Worm (Caenorhabditis elegans): ENCODE measurements around the gene lat-1.

Gene lat-1

ce11 chrII:8889589-8889988 is 7.1 kb upstream of the lat-1 start:
- TF ChIP-seq elt-3 (tag; optimal IDR thresholded peaks at IDR 0.05) (no peak), pha-4 (tag; optimal IDR thresholded peaks at IDR 0.05) (peak; percentile 10)

ce11 chrII:8890017-8890416 is 6.6 kb upstream of the lat-1 start:
- TF ChIP-seq ceh-28 (tag; optimal IDR thresholded peaks at IDR 0.05), result no peak
- no peak for TF ChIP-seq mdl-1 (tag; optimal IDR thresholded peaks at IDR 0.05)
- TF ChIP-seq nhr-25 (tag; optimal IDR thresholded peaks at IDR 0.05), result no peak
- TF ChIP-seq elt-3 (tag; optimal IDR thresholded peaks at IDR 0.05), result no peak
- no peak for TF ChIP-seq unc-39 (tag; optimal IDR thresholded peaks at IDR 0.05)
- TF ChIP-seq zag-1 (tag; optimal IDR thresholded peaks at IDR 0.05), result no peak
- no peak for TF ChIP-seq lin-39 (tag; optimal IDR thresholded peaks at IDR 0.05)
- TF ChIP-seq fkh-2 (tag; optimal IDR thresholded peaks at IDR 0.05), result no peak
- TF ChIP-seq nhr-23 (tag; optimal IDR thresholded peaks at IDR 0.05), result no peak
- no peak for TF ChIP-seq egl-27 (tag; optimal IDR thresholded peaks at IDR 0.05)

DNA sequence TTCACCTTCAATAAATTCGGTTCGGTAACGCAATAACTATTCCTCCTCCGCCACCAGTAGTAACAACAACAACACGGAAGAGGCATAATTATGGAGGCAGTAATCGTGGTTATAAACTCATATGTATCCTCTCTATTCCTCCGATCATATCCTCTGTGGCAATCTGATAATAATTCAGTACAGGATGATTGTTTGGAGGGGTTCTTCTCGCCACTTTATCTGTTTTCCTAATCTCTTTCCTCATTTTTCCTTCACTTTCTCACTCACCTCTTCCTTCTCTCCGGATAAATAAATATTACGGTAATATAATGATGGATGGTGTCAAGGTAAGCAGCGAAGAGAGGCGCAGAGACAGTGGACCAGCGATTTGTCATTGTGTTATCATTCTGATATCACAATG is 6.1 kb upstream of the lat-1 start:
- TF ChIP-seq elt-1 (tag; optimal IDR thresholded peaks at IDR 0.05) (no peak), ceh-28 (tag; optimal IDR thresholded peaks at IDR 0.05) (no peak), skn-1 (tag; optimal IDR thresholded peaks at IDR 0.05) (no peak), nhr-25 (tag; optimal IDR thresholded peaks at IDR 0.05) (no peak), elt-2 (tag; optimal IDR thresholded peaks at IDR 0.05) (no peak), hmg-11 (tag; optimal IDR thresholded peaks at IDR 0.05) (no peak), ceh-16 (tag; optimal IDR thresholded peaks at IDR 0.05) (no peak), mdl-1 (tag; optimal IDR thresholded peaks at IDR 0.05) (no peak), lin-39 (tag; optimal IDR thresholded peaks at IDR 0.05) (no peak), unc-62 (GFP tag; optimal IDR thresholded peaks at IDR 0.05) (no peak), lsy-12 (tag; optimal IDR thresholded peaks at IDR 0.05) (no peak), fkh-2 (tag; optimal IDR thresholded peaks at IDR 0.05) (no peak), ztf-4 (tag; optimal IDR thresholded peaks at IDR 0.05) (no peak), nhr-77 (tag; optimal IDR thresholded peaks at IDR 0.05) (no peak), eor-1 (tag; optimal IDR thresholded peaks at IDR 0.05) (no peak), egl-27 (tag; optimal IDR thresholded peaks at IDR 0.05) (no peak), nhr-43 (tag; optimal IDR thresholded peaks at IDR 0.05; ENCODE audit: poor library complexity, severe bottlenecking) (no peak), tbx-2 (tag; optimal IDR thresholded peaks at IDR 0.05) (no peak), snpc-4 (tag; optimal IDR thresholded peaks at IDR 0.05) (no peak)

- TF ChIP-seq nhr-23 (tag; optimal IDR thresholded peaks at IDR 0.05) (no peak), pha-4 (tag; optimal IDR thresholded peaks at IDR 0.05) (no peak), ceh-16 (tag; optimal IDR thresholded peaks at IDR 0.05) (no peak), snpc-4 (tag; optimal IDR thresholded peaks at IDR 0.05) (no peak)
These were observed 5.6 kb upstream of the lat-1 start for ce11 chrII:8891042-8891441.

DNA sequence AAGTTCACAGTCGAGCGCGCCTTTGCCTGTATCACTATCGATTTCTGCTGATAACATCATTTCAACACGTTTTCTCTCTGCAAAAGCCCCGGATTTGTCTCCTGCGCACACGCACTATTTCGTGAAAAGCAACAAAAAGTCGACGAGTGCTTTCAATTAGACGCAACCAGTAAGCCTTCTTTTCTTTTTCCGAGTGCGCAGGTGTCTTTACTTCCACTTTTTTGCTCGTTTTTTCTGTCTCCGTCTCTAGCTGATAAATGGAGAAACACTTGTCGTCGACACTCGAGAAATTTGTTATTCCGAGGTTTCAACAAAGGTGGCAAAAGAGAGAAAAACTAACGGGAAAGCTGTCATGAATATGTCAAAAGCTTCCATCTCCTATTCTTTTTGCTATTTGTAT is 5.0 kb upstream of the lat-1 start:
- TF ChIP-seq egl-5 (tag; optimal IDR thresholded peaks at IDR 0.05) (no peak), eor-1 (tag; optimal IDR thresholded peaks at IDR 0.05) (no peak), unc-39 (tag; optimal IDR thresholded peaks at IDR 0.05) (no peak), ceh-82 (tag; optimal IDR thresholded peaks at IDR 0.05) (no peak), mml-1 (tag; optimal IDR thresholded peaks at IDR 0.05) (no peak), unc-62 (GFP tag; optimal IDR thresholded peaks at IDR 0.05) (no peak), mdl-1 (tag; optimal IDR thresholded peaks at IDR 0.05) (no peak), egl-27 (tag; optimal IDR thresholded peaks at IDR 0.05) (no peak), pha-4 (tag; optimal IDR thresholded peaks at IDR 0.05) (peak; percentile 25), lin-15B (tag; optimal IDR thresholded peaks at IDR 0.05) (no peak), lin-39 (tag; optimal IDR thresholded peaks at IDR 0.05) (no peak), nhr-11 (tag; optimal IDR thresholded peaks at IDR 0.05) (no peak), zag-1 (tag; optimal IDR thresholded peaks at IDR 0.05) (no peak), tbx-2 (tag; optimal IDR thresholded peaks at IDR 0.05) (no peak), R02D3.7 (tag; optimal IDR thresholded peaks at IDR 0.05) (no peak), nhr-12 (tag; optimal IDR thresholded peaks at IDR 0.05) (no peak), fos-1 (tag; optimal IDR thresholded peaks at IDR 0.05) (no peak), hmg-11 (tag; optimal IDR thresholded peaks at IDR 0.05) (no peak), daf-12 (tag; optimal IDR thresholded peaks at IDR 0.05) (no peak), nfya-1 (tag; optimal IDR thresholded peaks at IDR 0.05; ENCODE audit: insufficient read depth) (peak; percentile 3), aly-2 (tag; optimal IDR thresholded peaks at IDR 0.05) (no peak), nhr-77 (tag; optimal IDR thresholded peaks at IDR 0.05) (no peak), elt-2 (tag; optimal IDR thresholded peaks at IDR 0.05) (peak; percentile 4), nhr-23 (tag; optimal IDR thresholded peaks at IDR 0.05) (no peak), nhr-67 (tag; optimal IDR thresholded peaks at IDR 0.05) (no peak), ceh-28 (tag; optimal IDR thresholded peaks at IDR 0.05) (no peak), nhr-28 (tag; optimal IDR thresholded peaks at IDR 0.05) (no peak)
